Worm (Caenorhabditis elegans) whole organism, young adult: Measurements from ENCODE around the gene fmo-4.

ENCODE experiments used
- B0336.3 ChIP-seq: fragments of 200-800 bp; sonication (Bioruptor generic); IDR thresholded peaks from 2 replicates; pipeline ENCODE4 v1.3.6; 2022; ENCODE audit warnings: missing genetic modification characterization, missing compliant biosample characterization
- D2030.7 ChIP-seq: fragments of 200-800 bp; sonication (Bioruptor generic); IDR thresholded peaks from 2 replicates; pipeline ENCODE4 v1.3.6; 2022; ENCODE audit warnings: missing genetic modification reagents, missing genetic modification characterization, missing compliant biosample characterization
- F10E7.11 ChIP-seq: sonication (generic microtip); optimal IDR thresholded peaks from 2 replicates; lab custom pipeline; 2017; ENCODE audit warnings: mild to moderate bottlenecking, missing genetic modification characterization, moderate library complexity, missing compliant biosample characterization
- F57C9.4 ChIP-seq: sonication (generic microtip); optimal IDR thresholded peaks from 2 replicates; lab custom pipeline; 2017; ENCODE audit warnings: mild to moderate bottlenecking, missing genetic modification characterization, missing compliant biosample characterization
- K11D2.4 ChIP-seq: fragments of 200-800 bp; sonication (Bioruptor generic); IDR thresholded peaks from 2 replicates; pipeline ENCODE4 v1.3.6; 2022; ENCODE audit warnings: missing genetic modification reagents, missing genetic modification characterization, missing compliant biosample characterization
- Y53F4B.3 ChIP-seq: fragments of 200-800 bp; sonication (Bioruptor generic); IDR thresholded peaks from 2 replicates; pipeline ENCODE4 v1.3.6; 2022; ENCODE audit warnings: missing genetic modification reagents, missing genetic modification characterization, missing compliant biosample characterization
- Y56A3A.18 ChIP-seq: fragments of 200-800 bp; sonication (Bioruptor generic); IDR thresholded peaks from 2 replicates; pipeline ENCODE4 v1.3.6; 2022; ENCODE audit warnings: missing genetic modification reagents, missing genetic modification characterization, missing compliant biosample characterization
- Y79H2A.3 ChIP-seq: fragments of 200-800 bp; sonication (Bioruptor generic); conservative IDR thresholded peaks from 2 replicates; pipeline ENCODE4 v1.3.6; 2022; ENCODE audit warnings: missing genetic modification reagents, missing genetic modification characterization, missing compliant biosample characterization
- ZK185.1 ChIP-seq: sonication (generic microtip); optimal IDR thresholded peaks from 2 replicates; lab custom pipeline; 2016; ENCODE audit warnings: mild to moderate bottlenecking, missing genetic modification characterization, missing compliant biosample characterization; ENCODE audit not compliant: poor library complexity, severe bottlenecking
- aptf-2 ChIP-seq: fragments of 200-800 bp; sonication (Bioruptor generic); conservative IDR thresholded peaks from 2 replicates; pipeline ENCODE4 v1.3.6; 2022; ENCODE audit warnings: missing genetic modification reagents, missing genetic modification characterization, missing compliant biosample characterization
- aptf-3 ChIP-seq: fragments of 200-800 bp; sonication (Bioruptor generic); IDR thresholded peaks from 2 replicates; pipeline ENCODE4 v1.3.6; 2022; ENCODE audit warnings: missing genetic modification characterization, missing compliant biosample characterization
- bed-1 ChIP-seq: fragments of 200-800 bp; sonication (Bioruptor generic); IDR thresholded peaks from 2 replicates; pipeline ENCODE4 v1.3.6; 2022; ENCODE audit warnings: missing genetic modification reagents, missing genetic modification characterization, missing compliant biosample characterization
- cebp-1 ChIP-seq, 2 experiments: fragments of 200-800 bp in 1 of 2; sonication (Bioruptor generic) in 1 of 2; sonication (generic microtip) in 1 of 2; IDR thresholded peaks in 1 of 2; optimal IDR thresholded peaks in 1 of 2; 2 replicates each; pipeline versions ENCODE4 v1.3.6 to Lab custom; 2017 to 2022; ENCODE audit warnings: missing compliant biosample characterization in 2 of 2, missing genetic modification characterization in 2 of 2, mild to moderate bottlenecking in 1 of 2, missing genetic modification reagents in 1 of 2, moderate library complexity in 1 of 2
- ceh-40 ChIP-seq: fragments of 200-800 bp; sonication (Bioruptor generic); IDR thresholded peaks from 2 replicates; pipeline ENCODE4 v1.3.6; 2022; ENCODE audit warnings: missing genetic modification characterization, missing compliant biosample characterization
- chd-7 ChIP-seq: sonication (generic microtip); optimal IDR thresholded peaks from 2 replicates; lab custom pipeline; 2016; ENCODE audit warnings: mild to moderate bottlenecking, missing genetic modification characterization, moderate library complexity, missing compliant biosample characterization
- egl-18 ChIP-seq: fragments of 200-800 bp; sonication (Bioruptor generic); IDR thresholded peaks from 2 replicates; pipeline ENCODE4 v1.3.6; 2022; ENCODE audit warnings: missing genetic modification reagents, missing genetic modification characterization, missing compliant biosample characterization
- egl-44 ChIP-seq: fragments of 200-800 bp; sonication (Bioruptor generic); IDR thresholded peaks from 2 replicates; pipeline ENCODE4 v1.3.6; 2022; ENCODE audit warnings: missing genetic modification reagents, missing genetic modification characterization, missing compliant biosample characterization
- gei-17 ChIP-seq: fragments of 200-800 bp; sonication (Bioruptor generic); optimal IDR thresholded peaks from 2 replicates; lab custom pipeline; 2018; ENCODE audit warnings: mild to moderate bottlenecking, missing genetic modification characterization, missing compliant biosample characterization
- hsf-1 ChIP-seq: fragments of 200-800 bp; sonication (Bioruptor generic); IDR thresholded peaks from 2 replicates; pipeline ENCODE4 v1.3.6; 2022; ENCODE audit warnings: missing genetic modification reagents, missing genetic modification characterization, missing compliant biosample characterization
- lag-1 ChIP-seq: fragments of 200-800 bp; sonication (Bioruptor generic); IDR thresholded peaks from 2 replicates; pipeline ENCODE4 v1.3.6; 2022; ENCODE audit warnings: missing genetic modification reagents, missing genetic modification characterization, missing compliant biosample characterization
- let-526 ChIP-seq: fragments of 200-800 bp; sonication (Bioruptor generic); IDR thresholded peaks from 2 replicates; pipeline ENCODE4 v1.3.6; 2022; ENCODE audit warnings: missing genetic modification reagents, missing genetic modification characterization, missing compliant biosample characterization
- lin-26 ChIP-seq: fragments of 200-800 bp; sonication (Bioruptor generic); IDR thresholded peaks from 2 replicates; pipeline ENCODE4 v1.3.6; 2022; ENCODE audit warnings: missing genetic modification reagents, missing genetic modification characterization, missing compliant biosample characterization
- lin-54 ChIP-seq: fragments of 200-800 bp; sonication (Bioruptor generic); optimal IDR thresholded peaks from 2 replicates; lab custom pipeline; 2018; ENCODE audit warnings: mild to moderate bottlenecking, missing genetic modification characterization, missing compliant biosample characterization
- lir-1 ChIP-seq: fragments of 200-800 bp; sonication (Bioruptor generic); conservative IDR thresholded peaks from 2 replicates; pipeline ENCODE4 v1.3.6; 2022; ENCODE audit warnings: missing genetic modification reagents, missing genetic modification characterization, missing compliant biosample characterization
- lsl-1 ChIP-seq: fragments of 200-800 bp; sonication (Bioruptor generic); optimal IDR thresholded peaks from 2 replicates; lab custom pipeline; 2018; ENCODE audit warnings: mild to moderate bottlenecking, missing genetic modification characterization, moderate library complexity, missing compliant biosample characterization
- madf-8 ChIP-seq: fragments of 200-800 bp; sonication (Bioruptor generic); conservative IDR thresholded peaks from 2 replicates; pipeline ENCODE4 v1.3.6; 2022; ENCODE audit warnings: missing genetic modification reagents, missing genetic modification characterization, missing compliant biosample characterization
- mcd-1 ChIP-seq: fragments of 200-800 bp; sonication (Bioruptor generic); IDR thresholded peaks from 2 replicates; pipeline ENCODE4 v1.3.6; 2022; ENCODE audit warnings: missing genetic modification reagents, missing genetic modification characterization, missing compliant biosample characterization
- nfya-1 ChIP-seq: sonication (generic microtip); optimal IDR thresholded peaks from 2 replicates; lab custom pipeline; 2017; ENCODE audit warnings: antibody characterized with exemption, missing compliant biosample characterization, missing genetic modification characterization, borderline replicate concordance; ENCODE audit not compliant: insufficient read depth
- nfyb-1 ChIP-seq: fragments of 200-800 bp; sonication (Bioruptor generic); IDR thresholded peaks from 2 replicates; pipeline ENCODE4 v1.3.6; 2022; ENCODE audit warnings: missing genetic modification reagents, missing genetic modification characterization, missing compliant biosample characterization
- nhr-179 ChIP-seq: sonication (generic microtip); optimal IDR thresholded peaks from 2 replicates; lab custom pipeline; 2016; ENCODE audit warnings: mild to moderate bottlenecking, missing genetic modification characterization, missing compliant biosample characterization
- rcor-1 ChIP-seq: fragments of 200-800 bp; sonication (Bioruptor generic); IDR thresholded peaks from 2 replicates; pipeline ENCODE4 v1.3.6; 2022; ENCODE audit warnings: missing genetic modification reagents, missing genetic modification characterization, missing compliant biosample characterization
- rpc-1 ChIP-seq, 2 experiments: fragments of 150-350 bp in 1 of 2; sonication (generic microtip) in 1 of 2; optimal IDR thresholded peaks; 2 replicates each; lab custom pipeline; 2014 to 2018; ENCODE audit warnings: missing biosample characterization in 1 of 2, missing genetic modification characterization in 1 of 2, missing genetic modification reagents in 1 of 2, missing genotype in 1 of 2
- sdz-38 ChIP-seq: sonication (generic microtip); optimal IDR thresholded peaks from 2 replicates; lab custom pipeline; 2016; ENCODE audit warnings: missing genotype, missing genetic modification characterization, missing compliant biosample characterization
- sea-2 ChIP-seq: fragments of 200-800 bp; sonication (Bioruptor generic); IDR thresholded peaks from 2 replicates; pipeline ENCODE4 v1.3.6; 2022; ENCODE audit warnings: missing genetic modification characterization, missing compliant biosample characterization
- snpc-1.1 ChIP-seq: sonication (generic microtip); optimal IDR thresholded peaks from 2 replicates; lab custom pipeline; 2017; ENCODE audit warnings: missing genetic modification characterization, mild to moderate bottlenecking, missing compliant biosample characterization, antibody characterized with exemption, moderate library complexity, missing genotype, missing genetic modification reagents; ENCODE audit not compliant: insufficient read depth
- snpc-3.4 ChIP-seq: sonication (generic microtip); optimal IDR thresholded peaks from 2 replicates; lab custom pipeline; 2017; ENCODE audit warnings: missing genetic modification characterization, mild to moderate bottlenecking, missing compliant biosample characterization, antibody characterized with exemption, moderate library complexity, missing genotype, missing genetic modification reagents
- somi-1 ChIP-seq: fragments of 200-800 bp; sonication (Bioruptor generic); optimal IDR thresholded peaks from 2 replicates; lab custom pipeline; 2018; ENCODE audit warnings: mild to moderate bottlenecking, missing genetic modification characterization, missing compliant biosample characterization
- sptf-2 ChIP-seq: fragments of 200-800 bp; sonication (Bioruptor generic); optimal IDR thresholded peaks from 2 replicates; lab custom pipeline; 2018; ENCODE audit warnings: mild to moderate bottlenecking, missing genetic modification characterization, missing compliant biosample characterization
- zfh-2 ChIP-seq: fragments of 200-800 bp; sonication (Bioruptor generic); conservative IDR thresholded peaks from 2 replicates; pipeline ENCODE4 v1.3.6; 2022; ENCODE audit warnings: missing genetic modification reagents, missing genetic modification characterization, missing compliant biosample characterization
- ztf-18 ChIP-seq: sonication (generic microtip); optimal IDR thresholded peaks from 2 replicates; lab custom pipeline; 2016; ENCODE audit warnings: missing genotype, mild to moderate bottlenecking, missing genetic modification characterization, missing compliant biosample characterization
- ztf-25 ChIP-seq: fragments of 200-800 bp; sonication (Bioruptor generic); IDR thresholded peaks from 2 replicates; pipeline ENCODE4 v1.3.6; 2022; ENCODE audit warnings: missing genetic modification reagents, missing genetic modification characterization, missing compliant biosample characterization
- ztf-28 ChIP-seq: fragments of 200-800 bp; sonication (Bioruptor generic); IDR thresholded peaks from 2 replicates; pipeline ENCODE4 v1.3.6; 2022; ENCODE audit warnings: missing genetic modification reagents, missing genetic modification characterization, missing compliant biosample characterization
- ztf-6 ChIP-seq: fragments of 200-800 bp; sonication (Bioruptor generic); IDR thresholded peaks from 2 replicates; pipeline ENCODE4 v1.3.6; 2022; ENCODE audit warnings: missing genetic modification reagents, missing genetic modification characterization, missing compliant biosample characterization

fmo-4 gene

ce11 chrV:13647617-13648016 is 41.1 kb upstream of the fmo-4 start:
- no peak for TF ChIP-seq let-526 (GFP tag; lab: Robert Waterston, UW)
- TF ChIP-seq Y79H2A.3: 0 out of 2 replicates have a peak, but pooled peaks have one; percentile 35
- TF ChIP-seq ceh-40: no peak
- no peak for TF ChIP-seq nhr-179 (tag; lab: Kevin White, UChicago)
- TF ChIP-seq chd-7 (tag; lab: Kevin White, UChicago): no peak
- TF ChIP-seq egl-44 (GFP tag; lab: Robert Waterston, UW): no peak
- peak; percentile 24; the same call in 1 of the 2 replicates for TF ChIP-seq rcor-1 (GFP tag; lab: Robert Waterston, UW)
- no peak for TF ChIP-seq snpc-1.1
- no peak for TF ChIP-seq lin-54 (GFP tag; lab: Kevin White, UChicago)
- TF ChIP-seq ztf-6 (GFP tag; lab: Robert Waterston, UW): no peak
- TF ChIP-seq madf-8: 0 out of 2 replicates have a peak, but pooled peaks have one; percentile 6
- peak; percentile 99 for TF ChIP-seq aptf-3 (GFP tag; lab: Robert Waterston, UW)
- no peak for TF ChIP-seq Y56A3A.18 (GFP tag; lab: Robert Waterston, UW)
- TF ChIP-seq lin-26 (GFP tag; lab: Robert Waterston, UW): 0 out of 2 replicates have a peak, but pooled peaks have one; percentile 27
- TF ChIP-seq snpc-3.4 (tag; lab: Kevin White, UChicago): no peak
- TF ChIP-seq aptf-2 (GFP tag; lab: Robert Waterston, UW): peak; percentile 99
- TF ChIP-seq egl-18 (GFP tag; lab: Robert Waterston, UW): no peak
- TF ChIP-seq lsl-1: no peak
- no peak for TF ChIP-seq sptf-2 (GFP tag; lab: Kevin White, UChicago)
- no peak for TF ChIP-seq K11D2.4 (GFP tag; lab: Robert Waterston, UW)

- TF ChIP-seq ceh-40: no peak
- TF ChIP-seq ztf-28: no peak
- TF ChIP-seq lir-1 (GFP tag; lab: Robert Waterston, UW): no peak
- 0 out of 2 replicates have a peak, but pooled peaks have one; percentile 28 for TF ChIP-seq sea-2
- no peak for TF ChIP-seq hsf-1 (GFP tag; lab: Robert Waterston, UW)
- peak; percentile 71 for TF ChIP-seq zfh-2 (GFP tag; lab: Robert Waterston, UW)
- TF ChIP-seq bed-1 (GFP tag; lab: Robert Waterston, UW): no peak
- 0 out of 2 replicates have a peak, but pooled peaks have one; percentile 9 for TF ChIP-seq mcd-1 (GFP tag; lab: Robert Waterston, UW)
These were observed 40.7 kb upstream of the fmo-4 start for ce11 chrV:13647185-13647584.

- TF ChIP-seq sea-2 (0 out of 2 replicates have a peak, but pooled peaks have one; percentile 81), nfya-1 (tag; lab: Kevin White, UChicago) (no peak), rpc-1 (optimal IDR thresholded peaks at IDR 0.05; lab: Kevin White, UChicago) (no peak), rpc-1 (tag; optimal IDR thresholded peaks at IDR 0.05; lab: Kevin White, UChicago) (no peak), ztf-25 (GFP tag; lab: Robert Waterston, UW) (peak; percentile 74; the same call in 1 of the 2 replicates), Y53F4B.3 (GFP tag; lab: Robert Waterston, UW) (no peak; the same call in 1 of the 2 replicates), F57C9.4 (no peak), ztf-18 (tag; lab: Kevin White, UChicago) (no peak), F10E7.11 (tag; lab: Kevin White, UChicago) (no peak), gei-17 (GFP tag; lab: Kevin White, UChicago) (no peak), cebp-1 (GFP tag; IDR thresholded peaks at IDR 0.05; lab: Robert Waterston, UW) (peak; percentile 30; the same call in 1 of the 2 replicates), cebp-1 (tag; optimal IDR thresholded peaks at IDR 0.05; lab: Kevin White, UChicago) (no peak), lag-1 (GFP tag; lab: Robert Waterston, UW) (peak; percentile 20; the same call in 1 of the 2 replicates), ZK185.1 (tag; lab: Kevin White, UChicago) (no peak), B0336.3 (GFP tag; lab: Robert Waterston, UW) (no peak), nfyb-1 (GFP tag; lab: Robert Waterston, UW) (0 out of 2 replicates have a peak, but pooled peaks have one; percentile 36), sdz-38 (tag; lab: Kevin White, UChicago) (no peak), D2030.7 (GFP tag; lab: Robert Waterston, UW) (peak; percentile 30), somi-1 (GFP tag; lab: Kevin White, UChicago) (no peak), K11D2.4 (GFP tag; lab: Robert Waterston, UW) (peak; percentile 68; the same call in 1 of the 2 replicates)
These were observed 39.5 kb upstream of the fmo-4 start for ce11 chrV:13645848-13646578.
